Worm (Caenorhabditis elegans) whole organism, L4 larva: Measurements from ENCODE around the gene str-246.
A peak's percentile ranks its signal among the peaks of the same experiment; 100 is the strongest.

Source experiments
- F10B5.3 ChIP-seq: sonication (generic microtip); optimal IDR thresholded peaks from 2 replicates; lab custom pipeline; 2016; ENCODE audit warnings: mild to moderate bottlenecking, missing genetic modification characterization, missing compliant biosample characterization
- F37D6.2 ChIP-seq: sonication (generic microtip); optimal IDR thresholded peaks from 2 replicates; lab custom pipeline; 2016; ENCODE audit warnings: mild to moderate bottlenecking, missing genetic modification characterization, missing compliant biosample characterization
- F44E2.7 ChIP-seq: fragments of 200-800 bp; sonication (Bioruptor generic); IDR thresholded peaks from 2 replicates; pipeline ENCODE4 v2.1.2; 2022; ENCODE audit warnings: missing genetic modification characterization, missing compliant biosample characterization
- R02D3.7 ChIP-seq: fragments of 150-350 bp; sonication (generic microtip); optimal IDR thresholded peaks from 3 replicates; lab custom pipeline; 2014; ENCODE audit warnings: missing biosample characterization, missing genetic modification characterization
- T26A8.4 ChIP-seq: fragments of 200-800 bp; sonication (Bioruptor generic); IDR thresholded peaks from 2 replicates; pipeline ENCODE4 v1.3.6; 2022; ENCODE audit warnings: missing genetic modification characterization, missing compliant biosample characterization
- Y105C5A.15 ChIP-seq: fragments of 200-800 bp; sonication (Bioruptor generic); IDR thresholded peaks from 2 replicates; pipeline ENCODE4 v1.3.6; 2022; ENCODE audit warnings: missing genetic modification characterization, missing compliant biosample characterization
- aha-1 ChIP-seq: fragments of 150-350 bp; peaks from one replicate; lab custom pipeline; 2014; ENCODE audit warnings: missing biosample characterization, missing genetic modification characterization
- aly-2 ChIP-seq: sonication (generic microtip); optimal IDR thresholded peaks from 2 replicates; lab custom pipeline; 2018; ENCODE audit warnings: missing biosample characterization, missing genetic modification characterization
- ama-1 ChIP-seq: fragments of 150-350 bp; optimal IDR thresholded peaks from 2 replicates; lab custom pipeline; 2014; ENCODE audit warnings: inconsistent platforms, mixed read lengths
- arid-1 ChIP-seq: fragments of 200-800 bp; sonication (Bioruptor generic); conservative IDR thresholded peaks from 2 replicates; pipeline ENCODE4 v1.3.6; 2022; ENCODE audit warnings: missing genetic modification reagents, missing genetic modification characterization, missing compliant biosample characterization
- ceh-32 ChIP-seq: sonication (generic microtip); optimal IDR thresholded peaks from 2 replicates; lab custom pipeline; 2016; ENCODE audit warnings: mild to moderate bottlenecking, missing genetic modification characterization, missing compliant biosample characterization; ENCODE audit not compliant: poor library complexity
- ceh-44 ChIP-seq: fragments of 200-800 bp; sonication (Bioruptor generic); IDR thresholded peaks from 2 replicates; pipeline ENCODE4 v1.3.6; 2022; ENCODE audit warnings: missing genetic modification reagents, missing genetic modification characterization, missing compliant biosample characterization
- cey-2 ChIP-seq: sonication (generic microtip); optimal IDR thresholded peaks from 3 replicates; lab custom pipeline; 2017; ENCODE audit warnings: missing genetic modification characterization, mild to moderate bottlenecking, missing compliant biosample characterization, antibody characterized with exemption, borderline replicate concordance; ENCODE audit not compliant: insufficient read depth
- ctbp-1 ChIP-seq: fragments of 200-800 bp; sonication (Bioruptor generic); IDR thresholded peaks from 2 replicates; pipeline ENCODE4 v1.3.6; 2022; ENCODE audit warnings: missing genetic modification reagents, missing genetic modification characterization, missing compliant biosample characterization
- dmd-6 ChIP-seq: fragments of 200-800 bp; sonication (Bioruptor generic); IDR thresholded peaks from 2 replicates; pipeline ENCODE4 v1.3.6; 2022; ENCODE audit warnings: missing genetic modification reagents, missing genetic modification characterization, missing compliant biosample characterization
- dve-1 ChIP-seq: sonication (generic microtip); optimal IDR thresholded peaks from 2 replicates; lab custom pipeline; 2017; ENCODE audit warnings: antibody characterized with exemption, mild to moderate bottlenecking, missing genetic modification characterization, missing compliant biosample characterization; ENCODE audit not compliant: insufficient read depth
- fkh-10 ChIP-seq: fragments of 150-350 bp; optimal IDR thresholded peaks from 2 replicates; lab custom pipeline; 2014; ENCODE audit warnings: missing biosample characterization, missing genetic modification reagents, missing genetic modification characterization
- hif-1 ChIP-seq, 2 experiments: sonication (generic microtip); optimal IDR thresholded peaks; 2 replicates each; lab custom pipeline; 2016 to 2017; ENCODE audit warnings: missing compliant biosample characterization in 2 of 2, missing genetic modification characterization in 2 of 2, missing genetic modification reagents in 2 of 2, missing genotype in 2 of 2, mild to moderate bottlenecking in 1 of 2
- hlh-11 ChIP-seq: fragments of 200-800 bp; sonication (Bioruptor generic); optimal IDR thresholded peaks from 2 replicates; lab custom pipeline; 2018; ENCODE audit warnings: mild to moderate bottlenecking, missing genetic modification characterization, missing compliant biosample characterization
- hmg-1.1 ChIP-seq: fragments of 200-800 bp; sonication (Bioruptor generic); IDR thresholded peaks from 2 replicates; pipeline ENCODE4 v1.3.6; 2022; ENCODE audit warnings: missing genetic modification reagents, missing genetic modification characterization, missing compliant biosample characterization
- lin-1 ChIP-seq: fragments of 200-800 bp; sonication (Bioruptor generic); IDR thresholded peaks from 2 replicates; pipeline ENCODE4 v1.3.6; 2022; ENCODE audit warnings: missing genetic modification reagents, missing genetic modification characterization, missing compliant biosample characterization
- lin-13 ChIP-seq: fragments of 150-350 bp; optimal IDR thresholded peaks from 2 replicates; lab custom pipeline; 2014; ENCODE audit warnings: missing biosample characterization, missing genetic modification reagents, missing genetic modification characterization
- lin-38 ChIP-seq: fragments of 200-800 bp; sonication (Bioruptor generic); IDR thresholded peaks from 2 replicates; pipeline ENCODE4 v1.3.6; 2022; ENCODE audit warnings: missing genetic modification reagents, missing genetic modification characterization, missing compliant biosample characterization
- madf-9 ChIP-seq: fragments of 200-800 bp; sonication (Bioruptor generic); conservative IDR thresholded peaks from 2 replicates; pipeline ENCODE4 v1.3.6; 2022; ENCODE audit warnings: missing genetic modification reagents, missing genetic modification characterization, missing compliant biosample characterization
- mdl-1 ChIP-seq, 2 experiments: fragments of 150-350 bp in 1 of 2; sonication (generic microtip) in 1 of 2; optimal IDR thresholded peaks; 2 replicates each; lab custom pipeline; 2014 to 2017; ENCODE audit warnings: missing biosample characterization in 2 of 2, missing genetic modification characterization in 2 of 2
- mes-2 ChIP-seq: sonication (generic microtip); optimal IDR thresholded peaks from 2 replicates; lab custom pipeline; 2016; ENCODE audit warnings: missing genotype, mild to moderate bottlenecking, missing genetic modification characterization, missing compliant biosample characterization; ENCODE audit not compliant: poor library complexity, severe bottlenecking
- nhr-10 ChIP-seq: fragments of 150-350 bp; optimal IDR thresholded peaks from 2 replicates; lab custom pipeline; 2014; ENCODE audit warnings: missing biosample characterization, missing genetic modification characterization
- nhr-102 ChIP-seq: sonication (generic microtip); optimal IDR thresholded peaks from 2 replicates; lab custom pipeline; 2016; ENCODE audit warnings: mild to moderate bottlenecking, missing genetic modification characterization, moderate library complexity, missing compliant biosample characterization
- nhr-25 ChIP-seq: sonication (generic microtip); optimal IDR thresholded peaks from 2 replicates; lab custom pipeline; 2017; ENCODE audit warnings: missing genetic modification characterization, mild to moderate bottlenecking, missing compliant biosample characterization, antibody characterized with exemption, moderate library complexity, borderline replicate concordance; ENCODE audit not compliant: insufficient read depth
- nhr-28 ChIP-seq: fragments of 150-350 bp; optimal IDR thresholded peaks from 2 replicates; lab custom pipeline; 2014; ENCODE audit warnings: missing biosample characterization, missing genetic modification characterization
- nhr-77 ChIP-seq: fragments of 150-350 bp; optimal IDR thresholded peaks from 2 replicates; lab custom pipeline; 2014; ENCODE audit warnings: missing biosample characterization, missing genetic modification characterization
- php-3 ChIP-seq: fragments of 200-800 bp; sonication (Bioruptor generic); IDR thresholded peaks from 2 replicates; pipeline ENCODE4 v1.3.6; 2022; ENCODE audit warnings: missing genetic modification reagents, missing genetic modification characterization, missing compliant biosample characterization
- rbr-2 ChIP-seq: sonication (generic microtip); optimal IDR thresholded peaks from 2 replicates; lab custom pipeline; 2016; ENCODE audit warnings: missing genotype, missing genetic modification characterization, missing compliant biosample characterization
- sdz-12 ChIP-seq: fragments of 200-800 bp; sonication (Bioruptor generic); optimal IDR thresholded peaks from 2 replicates; lab custom pipeline; 2018; ENCODE audit warnings: mild to moderate bottlenecking, missing genetic modification characterization, missing compliant biosample characterization
- set-16 ChIP-seq: fragments of 200-800 bp; sonication (Bioruptor generic); IDR thresholded peaks from 2 replicates; pipeline ENCODE4 v1.3.6; 2022; ENCODE audit warnings: missing genetic modification reagents, missing genetic modification characterization, missing compliant biosample characterization
- spr-1 ChIP-seq: sonication (generic microtip); optimal IDR thresholded peaks from 2 replicates; lab custom pipeline; 2016; ENCODE audit warnings: mild to moderate bottlenecking, missing genetic modification characterization, missing compliant biosample characterization
- spr-3 ChIP-seq: fragments of 200-800 bp; sonication (Bioruptor generic); optimal IDR thresholded peaks from 2 replicates; lab custom pipeline; 2018; ENCODE audit warnings: mild to moderate bottlenecking, missing genetic modification characterization, missing compliant biosample characterization
- tra-1 ChIP-seq: fragments of 200-800 bp; sonication (Bioruptor generic); IDR thresholded peaks from 2 replicates; pipeline ENCODE4 v1.3.6; 2022; ENCODE audit warnings: missing genetic modification reagents, missing genetic modification characterization, missing compliant biosample characterization
- unc-62 ChIP-seq, 3 experiments: fragments of 150-350 bp in 1 of 3; sonication (generic microtip); optimal IDR thresholded peaks in 2 of 3; peaks in 1 of 3; 1 replicate in 1 of 3; 2 replicates in 2 of 3; lab custom pipeline; 2014 to 2017; ENCODE audit warnings: missing biosample characterization in 3 of 3, missing genetic modification characterization in 3 of 3, missing genetic modification reagents in 3 of 3, missing genotype in 1 of 3
- zag-1 ChIP-seq: fragments of 150-350 bp; optimal IDR thresholded peaks from 2 replicates; lab custom pipeline; 2014; ENCODE audit warnings: missing biosample characterization, missing genetic modification characterization
- zfp-2 ChIP-seq: sonication (generic microtip); optimal IDR thresholded peaks from 2 replicates; lab custom pipeline; 2016; ENCODE audit warnings: mild to moderate bottlenecking, missing genetic modification characterization, missing compliant biosample characterization
- zip-2 ChIP-seq: fragments of 150-350 bp; optimal IDR thresholded peaks from 2 replicates; lab custom pipeline; 2014; ENCODE audit warnings: missing biosample characterization, missing genetic modification characterization

The str-246 gene

ce11 chrIII:11050658-11051118 lies 26.8 kb upstream of the str-246 start (continued):
- TF ChIP-seq nhr-10 (no peak), sdz-12 (no peak), R02D3.7 (tag; lab: Kevin White, UChicago) (no peak), aha-1 (tag; lab: Kevin White, UChicago) (peak; percentile 97), zag-1 (no peak), zip-2 (no peak), spr-3 (GFP tag; lab: Kevin White, UChicago) (no peak), mes-2 (tag; lab: Kevin White, UChicago) (peak; percentile 50)

- TF ChIP-seq aha-1 (tag; lab: Kevin White, UChicago) (peak; percentile 91), ceh-44 (no peak)
Measured at ce11 chrIII:11053603-11054002, 23.9 kb upstream of the str-246 start.

ce11 chrIII:11054032-11054431 lies 23.5 kb upstream of the str-246 start:
- TF ChIP-seq ceh-32 (tag; lab: Kevin White, UChicago) (no peak), spr-1 (tag; lab: Kevin White, UChicago) (no peak), dve-1 (tag; lab: Kevin White, UChicago) (no peak), Y105C5A.15 (GFP tag; lab: Robert Waterston, UW) (no peak), hmg-1.1 (GFP tag; lab: Robert Waterston, UW) (no peak), cey-2 (tag; lab: Kevin White, UChicago) (no peak), set-16 (no peak), arid-1 (GFP tag; lab: Robert Waterston, UW) (no peak), F10B5.3 (tag; lab: Kevin White, UChicago) (no peak), tra-1 (GFP tag; lab: Robert Waterston, UW) (no peak), dmd-6 (no peak), nhr-25 (tag; lab: Kevin White, UChicago) (no peak), aha-1 (tag; lab: Kevin White, UChicago) (no peak), madf-9 (no peak), php-3 (GFP tag; lab: Robert Waterston, UW) (no peak), nhr-77 (tag; lab: Kevin White, UChicago) (no peak), hif-1 (tag; optimal IDR thresholded peaks at IDR 0.05; lab: Kevin White, UChicago) (no peak)

- no peak for TF ChIP-seq nhr-10
- peak; percentile 52 for TF ChIP-seq lin-38
- TF ChIP-seq arid-1 (GFP tag; lab: Robert Waterston, UW): 0 out of 2 replicates have a peak, but pooled peaks have one; percentile 43
- peak; percentile 55 for TF ChIP-seq T26A8.4 (GFP tag; lab: Robert Waterston, UW)
- TF ChIP-seq nhr-28 (tag; lab: Kevin White, UChicago): peak; percentile 64
- TF ChIP-seq lin-1 (GFP tag; lab: Robert Waterston, UW): no peak
- no peak for TF ChIP-seq zfp-2
- TF ChIP-seq hmg-1.1 (GFP tag; lab: Robert Waterston, UW): peak; percentile 85
- TF ChIP-seq aha-1 (tag; lab: Kevin White, UChicago): peak; percentile 19
- peak; percentile 50 for TF ChIP-seq F37D6.2 (tag; lab: Kevin White, UChicago)
- TF ChIP-seq ama-1 (lab: Kevin White, UChicago): no peak
- peak; percentile 31 to 81 for TF ChIP-seq mdl-1 (tag; optimal IDR thresholded peaks at IDR 0.05; lab: Kevin White, UChicago)
- peak; percentile 66 for TF ChIP-seq dmd-6
- peak; percentile 74 for TF ChIP-seq fkh-10 (GFP tag; lab: Kevin White, UChicago)
- peak; percentile 69 for TF ChIP-seq set-16
- peak in 1 of 2 experiments; percentile 50 for TF ChIP-seq hif-1 (tag; optimal IDR thresholded peaks at IDR 0.05; lab: Kevin White, UChicago)
- peak; percentile 82 for TF ChIP-seq rbr-2 (tag; lab: Kevin White, UChicago)
- TF ChIP-seq unc-62 (GFP tag; optimal IDR thresholded peaks at IDR 0.05 in 1 of 2; lab: Kevin White, UChicago): peak in 1 of 2 experiments; percentile 83
- no peak for TF ChIP-seq unc-62 (tag; optimal IDR thresholded peaks at IDR 0.05; lab: Kevin White, UChicago)
- peak; percentile 71 for TF ChIP-seq dve-1 (tag; lab: Kevin White, UChicago)
- TF ChIP-seq aly-2 (tag; lab: Kevin White, UChicago): no peak
- no peak for TF ChIP-seq cey-2 (tag; lab: Kevin White, UChicago)
- peak; percentile 63 for TF ChIP-seq lin-13 (GFP tag; lab: Kevin White, UChicago)
- peak; percentile 70 for TF ChIP-seq ctbp-1
- TF ChIP-seq nhr-102 (tag; lab: Kevin White, UChicago): peak; percentile 18
- TF ChIP-seq hlh-11: peak; percentile 91
- no peak for TF ChIP-seq F44E2.7 (GFP tag; lab: Robert Waterston, UW)
Measured at ce11 chrIII:11054532-11055265, 22.8 kb upstream of the str-246 start.
